Worm (Caenorhabditis elegans): ENCODE measurements around the gene mrps-12.

DNA sequence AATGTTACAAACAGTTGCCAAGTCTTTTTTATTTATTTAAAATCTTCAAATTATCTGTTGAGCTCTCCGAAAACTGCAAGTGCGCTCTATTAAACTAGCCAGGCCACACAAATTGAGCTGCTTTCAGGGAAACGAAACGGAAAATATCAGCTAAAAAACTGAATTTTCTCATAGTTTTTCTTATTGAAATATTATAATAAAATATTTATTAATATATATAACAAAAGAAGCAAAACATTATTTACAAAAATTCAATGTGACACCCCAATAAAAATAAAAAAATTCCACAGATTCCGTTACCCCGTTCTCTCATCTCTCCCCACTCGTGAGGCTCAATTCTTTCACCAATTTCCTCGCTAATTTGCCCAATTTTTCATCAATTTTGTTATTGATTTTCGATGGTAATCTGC lies 5.3 kb upstream of the mrps-12 start:
- no peak for TF ChIP-seq nhr-28 (tag; optimal IDR thresholded peaks at IDR 0.05)
- no peak for TF ChIP-seq elt-1 (tag; optimal IDR thresholded peaks at IDR 0.05; ENCODE audit: borderline replicate concordance, insufficient read depth)
- no peak for TF ChIP-seq ceh-43 (GFP tag; optimal IDR thresholded peaks at IDR 0.05)
- TF ChIP-seq elt-3 (tag; optimal IDR thresholded peaks at IDR 0.05): no peak
- no peak for TF ChIP-seq blmp-1 (tag; optimal IDR thresholded peaks at IDR 0.05)
- no peak for TF ChIP-seq snpc-4 (tag; optimal IDR thresholded peaks at IDR 0.05)
- TF ChIP-seq unc-62 (GFP tag; optimal IDR thresholded peaks at IDR 0.05): no peak
- no peak for TF ChIP-seq pha-4 (tag; optimal IDR thresholded peaks at IDR 0.05)
- TF ChIP-seq M03D4.4 (tag; optimal IDR thresholded peaks at IDR 0.05): no peak
- TF ChIP-seq unc-39 (tag; optimal IDR thresholded peaks at IDR 0.05): no peak
